Fruit fly (Drosophila melanogaster) Kc167 (cell line): ENCODE results near the gene ImpE2.

Experiments used
- Myc ChIP-seq: fragments of >200 bp; optimal IDR thresholded peaks from 2 replicates; lab custom pipeline; 2017; ENCODE audit warnings: missing external identifiers
- h ChIP-seq: fragments of >200 bp; optimal IDR thresholded peaks from 3 replicates; lab custom pipeline; 2018; ENCODE audit warnings: missing external identifiers

- TF ChIP-seq Myc (lab: Kevin White, UChicago), result no peak
- TF ChIP-seq h (lab: Kevin White, UChicago), result no peak
Measured at dm6 chr3L:3512998-3513397, 517 bp upstream of the ImpE2 start.
